Fruit fly (Drosophila melanogaster) whole organism, prepupa: Measurements from ENCODE around the gene mtDNA-helicase.

Source experiments
- Blimp-1 ChIP-seq: fragments of 200-800 bp; sonication (Bioruptor generic); optimal IDR thresholded peaks from 3 replicates; lab custom pipeline; 2017; ENCODE audit warnings: missing biosample characterization, missing genetic modification characterization, mild to moderate bottlenecking, moderate library complexity, missing genetic modification reagents
- CG10631 ChIP-seq: fragments of 200-800 bp; sonication (Bioruptor generic); optimal IDR thresholded peaks from 2 replicates; lab custom pipeline; 2016; ENCODE audit warnings: missing biosample characterization, missing genetic modification characterization
- CG10669 ChIP-seq: fragments of 200-800 bp; sonication (Bioruptor generic); optimal IDR thresholded peaks from 3 replicates; lab custom pipeline; 2018; ENCODE audit warnings: missing biosample characterization, mild to moderate bottlenecking, missing genetic modification characterization, moderate library complexity
- CG11294 ChIP-seq: fragments of 200-800 bp; sonication (Bioruptor generic); IDR thresholded peaks from 2 replicates; pipeline ENCODE4 v1.3.6; 2022; ENCODE audit warnings: missing biosample characterization, missing genetic modification characterization
- CG11762 ChIP-seq: fragments of 200-800 bp; sonication (Bioruptor generic); optimal IDR thresholded peaks from 3 replicates; lab custom pipeline; 2016; ENCODE audit warnings: missing biosample characterization, missing genetic modification characterization; ENCODE audit not compliant: insufficient read depth
- CG11902 ChIP-seq: fragments of 200-800 bp; sonication (Bioruptor generic); optimal IDR thresholded peaks from 3 replicates; lab custom pipeline; 2016; ENCODE audit warnings: missing biosample characterization, missing genetic modification characterization
- CG15336 ChIP-seq: fragments of 200-800 bp; sonication (Bioruptor generic); IDR thresholded peaks from 2 replicates; pipeline ENCODE4 v1.3.6; 2022; ENCODE audit warnings: missing biosample characterization, missing genetic modification characterization
- CG1621 ChIP-seq: fragments of 200-800 bp; sonication (Bioruptor generic); optimal IDR thresholded peaks from 3 replicates; lab custom pipeline; 2018; ENCODE audit warnings: missing biosample characterization, mild to moderate bottlenecking, missing genetic modification characterization
- CG16779 ChIP-seq: fragments of 200-800 bp; sonication (Bioruptor generic); optimal IDR thresholded peaks from 3 replicates; lab custom pipeline; 2017; ENCODE audit warnings: missing biosample characterization, mild to moderate bottlenecking, missing genetic modification characterization
- CG3032 ChIP-seq: fragments of 200-800 bp; optimal IDR thresholded peaks from 2 replicates; lab custom pipeline; 2019; ENCODE audit warnings: missing biosample characterization, mild to moderate bottlenecking, missing genetic modification characterization, moderate library complexity
- CG31627 ChIP-seq: fragments of 200-800 bp; sonication (Bioruptor generic); optimal IDR thresholded peaks from 3 replicates; lab custom pipeline; 2016; ENCODE audit warnings: missing biosample characterization, missing genetic modification characterization
- CG34406 ChIP-seq: fragments of 200-800 bp; sonication (Bioruptor generic); optimal IDR thresholded peaks from 3 replicates; lab custom pipeline; 2016; ENCODE audit warnings: missing biosample characterization, missing genetic modification characterization
- CG6163 ChIP-seq: fragments of 200-800 bp; sonication (Bioruptor generic); IDR thresholded peaks from 3 replicates; pipeline ENCODE4 v1.3.6; 2022; ENCODE audit warnings: missing biosample characterization, missing genetic modification characterization
- CG6276 ChIP-seq: fragments of 200-800 bp; sonication (Bioruptor generic); optimal IDR thresholded peaks from 2 replicates; lab custom pipeline; 2017; ENCODE audit warnings: missing biosample characterization, mild to moderate bottlenecking, missing genetic modification characterization
- CG6792 ChIP-seq: fragments of 200-800 bp; sonication (Bioruptor generic); optimal IDR thresholded peaks from 3 replicates; lab custom pipeline; 2016; ENCODE audit warnings: missing biosample characterization, missing genetic modification characterization
- CG7368 ChIP-seq: fragments of 200-800 bp; sonication (Bioruptor generic); optimal IDR thresholded peaks from 3 replicates; lab custom pipeline; 2016; ENCODE audit warnings: missing biosample characterization, missing genetic modification characterization
- CG8119 ChIP-seq: fragments of 200-800 bp; sonication (Bioruptor generic); IDR thresholded peaks from 3 replicates; pipeline ENCODE4 v1.3.6; 2022; ENCODE audit warnings: missing biosample characterization, missing genetic modification characterization
- CG8319 ChIP-seq: fragments of 200-800 bp; sonication (Bioruptor generic); optimal IDR thresholded peaks from 3 replicates; lab custom pipeline; 2016; ENCODE audit warnings: missing biosample characterization, missing genetic modification characterization
- CG8632 ChIP-seq: fragments of 200-800 bp; sonication (Bioruptor generic); optimal IDR thresholded peaks from 3 replicates; lab custom pipeline; 2016; ENCODE audit warnings: missing biosample characterization, missing genetic modification characterization
- CG9139 ChIP-seq: fragments of 200-800 bp; sonication (Bioruptor generic); optimal IDR thresholded peaks from 3 replicates; lab custom pipeline; 2017; ENCODE audit warnings: missing biosample characterization, mild to moderate bottlenecking, missing genetic modification characterization
- Eip75B ChIP-seq: fragments of 200-800 bp; sonication (Bioruptor generic); optimal IDR thresholded peaks from 3 replicates; lab custom pipeline; 2016; ENCODE audit warnings: missing biosample characterization, missing genetic modification characterization
- Eip78C ChIP-seq: fragments of 200-800 bp; sonication (Bioruptor generic); peaks from one replicate; lab custom pipeline; 2016; ENCODE audit warnings: missing biosample characterization, missing genetic modification characterization
- Eip93F ChIP-seq: fragments of 200-800 bp; sonication (Bioruptor generic); optimal IDR thresholded peaks from 2 replicates; lab custom pipeline; 2016; ENCODE audit warnings: missing biosample characterization, mild to moderate bottlenecking, missing genetic modification characterization
- Ets21C ChIP-seq: fragments of 200-800 bp; sonication (Bioruptor generic); optimal IDR thresholded peaks from 3 replicates; lab custom pipeline; 2016; ENCODE audit warnings: missing biosample characterization, missing genetic modification characterization
- Gug ChIP-seq: fragments of 200-800 bp; sonication (Bioruptor generic); IDR thresholded peaks from 2 replicates; pipeline ENCODE4 v1.3.6; 2022; ENCODE audit warnings: missing biosample characterization, missing genetic modification characterization
- Hr4 ChIP-seq: fragments of 200-800 bp; sonication (Bioruptor generic); optimal IDR thresholded peaks from 3 replicates; lab custom pipeline; 2016; ENCODE audit warnings: missing biosample characterization, missing genetic modification characterization
- Lpt ChIP-seq: fragments of 200-800 bp; sonication (Bioruptor generic); optimal IDR thresholded peaks from 3 replicates; lab custom pipeline; 2016; ENCODE audit warnings: missing biosample characterization, missing genetic modification characterization
- Met ChIP-seq: fragments of 200-800 bp; sonication (Bioruptor generic); optimal IDR thresholded peaks from 3 replicates; lab custom pipeline; 2016; ENCODE audit warnings: missing biosample characterization, missing genetic modification characterization
- OdsH ChIP-seq: fragments of 200-800 bp; sonication (Bioruptor generic); optimal IDR thresholded peaks from 3 replicates; lab custom pipeline; 2016; ENCODE audit warnings: missing biosample characterization, missing genetic modification characterization
- Smox ChIP-seq: fragments of 200-800 bp; sonication (Bioruptor generic); optimal IDR thresholded peaks from 3 replicates; lab custom pipeline; 2016; ENCODE audit warnings: missing biosample characterization, missing genetic modification characterization
- Sox14 ChIP-seq: fragments of 200-800 bp; sonication (Bioruptor generic); optimal IDR thresholded peaks from 3 replicates; lab custom pipeline; 2016; ENCODE audit warnings: missing biosample characterization, missing genetic modification characterization
- Sox15 ChIP-seq: fragments of 200-800 bp; sonication (Bioruptor generic); optimal IDR thresholded peaks from 3 replicates; lab custom pipeline; 2016; ENCODE audit warnings: missing biosample characterization, missing genetic modification characterization
- acj6 ChIP-seq: fragments of 200-800 bp; sonication (Bioruptor generic); optimal IDR thresholded peaks from 3 replicates; lab custom pipeline; 2016; ENCODE audit warnings: missing biosample characterization, missing genetic modification characterization
- dac ChIP-seq: fragments of 200-800 bp; sonication (Bioruptor generic); optimal IDR thresholded peaks from 2 replicates; lab custom pipeline; 2017; ENCODE audit warnings: missing biosample characterization, mild to moderate bottlenecking, missing genetic modification characterization
- eg ChIP-seq: fragments of 200-800 bp; sonication (Bioruptor generic); IDR thresholded peaks from 3 replicates; pipeline ENCODE4 v1.3.6; 2022; ENCODE audit warnings: missing biosample characterization, missing genetic modification characterization
- esn ChIP-seq: fragments of 200-800 bp; sonication (Bioruptor generic); optimal IDR thresholded peaks from 2 replicates; lab custom pipeline; 2016; ENCODE audit warnings: missing biosample characterization, mild to moderate bottlenecking, missing genetic modification characterization, moderate library complexity
- fd59A ChIP-seq: fragments of 200-800 bp; sonication (Bioruptor generic); optimal IDR thresholded peaks from 2 replicates; lab custom pipeline; 2017; ENCODE audit warnings: missing biosample characterization, mild to moderate bottlenecking, missing genetic modification characterization, missing genetic modification reagents
- fkh ChIP-seq: fragments of 200-800 bp; sonication (Bioruptor generic); optimal IDR thresholded peaks from 3 replicates; lab custom pipeline; 2017; ENCODE audit warnings: missing biosample characterization, mild to moderate bottlenecking, missing genetic modification characterization, moderate library complexity
- lz ChIP-seq: fragments of 200-800 bp; sonication (Bioruptor generic); optimal IDR thresholded peaks from 3 replicates; lab custom pipeline; 2016; ENCODE audit warnings: missing biosample characterization, missing genetic modification characterization
- net ChIP-seq: fragments of 200-800 bp; sonication (Bioruptor generic); optimal IDR thresholded peaks from 3 replicates; lab custom pipeline; 2016; ENCODE audit warnings: missing biosample characterization, missing genetic modification characterization
- salr ChIP-seq, 2 experiments: fragments of 200-800 bp; sonication (Bioruptor generic); optimal IDR thresholded peaks; 3 replicates each; lab custom pipeline; 2016 to 2018; ENCODE audit warnings: missing biosample characterization in 2 of 2, missing genetic modification characterization in 2 of 2, mild to moderate bottlenecking in 1 of 2
- svp ChIP-seq: fragments of 200-800 bp; sonication (Bioruptor generic); peaks from one replicate; lab custom pipeline; 2016; ENCODE audit warnings: missing biosample characterization, missing genetic modification characterization
- vri ChIP-seq: fragments of 200-800 bp; sonication (Bioruptor generic); optimal IDR thresholded peaks from 3 replicates; lab custom pipeline; 2016; ENCODE audit warnings: missing biosample characterization, mild to moderate bottlenecking, missing genetic modification characterization

mtDNA-helicase gene

dm6 chr2L:9921401-9921800 is 28.2 kb upstream of the mtDNA-helicase start, which contains the start of gene CG4592 (continued):
- no peak for TF ChIP-seq dac (GFP tag; lab: Kevin White, UChicago)
- TF ChIP-seq esn, result peak; percentile 86
- peak; percentile 83 for TF ChIP-seq CG15336 (GFP tag; lab: Robert Waterston, UW)
- peak; percentile 53 for TF ChIP-seq CG10631 (GFP tag; lab: Kevin White, UChicago)
- TF ChIP-seq OdsH, result no peak
- TF ChIP-seq Eip78C (GFP tag; lab: Kevin White, UChicago), result no peak
- TF ChIP-seq CG34406 (GFP tag; lab: Kevin White, UChicago), result peak; percentile 72
- peak; percentile 72 for TF ChIP-seq Eip93F (GFP tag; lab: Kevin White, UChicago)
- TF ChIP-seq, all 60 proteins: peak for 49

DNA sequence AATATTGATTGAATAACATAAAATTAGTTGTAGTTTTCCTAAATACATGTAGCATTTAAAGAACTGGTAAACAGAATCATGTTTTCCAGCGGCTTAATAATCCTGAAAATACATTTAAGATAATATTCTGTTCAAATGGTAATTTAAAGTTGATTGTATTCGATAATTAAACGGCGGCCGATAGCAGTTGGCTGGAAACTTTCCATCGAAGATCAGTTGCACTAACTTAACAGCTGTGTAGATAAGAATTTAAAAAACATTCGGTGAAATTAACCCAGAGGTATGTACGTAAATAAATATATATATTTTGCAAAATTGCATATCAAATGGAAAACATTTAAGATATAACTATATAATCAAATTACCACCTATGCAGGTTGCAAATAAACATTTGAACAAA is 26.7 kb upstream of the mtDNA-helicase start, which contains the start of gene CG4594:
CG4594 (plus strand) TSS at position 212 of the 400 bp plus-strand sequence.
- TF ChIP-seq Gug (GFP tag; lab: Robert Waterston, UW) (no peak), CG15336 (GFP tag; lab: Robert Waterston, UW) (no peak), svp (GFP tag; lab: Kevin White, UChicago) (peak; percentile 46), Eip78C (GFP tag; lab: Kevin White, UChicago) (no peak), CG31627 (GFP tag; lab: Kevin White, UChicago) (no peak)

DNA sequence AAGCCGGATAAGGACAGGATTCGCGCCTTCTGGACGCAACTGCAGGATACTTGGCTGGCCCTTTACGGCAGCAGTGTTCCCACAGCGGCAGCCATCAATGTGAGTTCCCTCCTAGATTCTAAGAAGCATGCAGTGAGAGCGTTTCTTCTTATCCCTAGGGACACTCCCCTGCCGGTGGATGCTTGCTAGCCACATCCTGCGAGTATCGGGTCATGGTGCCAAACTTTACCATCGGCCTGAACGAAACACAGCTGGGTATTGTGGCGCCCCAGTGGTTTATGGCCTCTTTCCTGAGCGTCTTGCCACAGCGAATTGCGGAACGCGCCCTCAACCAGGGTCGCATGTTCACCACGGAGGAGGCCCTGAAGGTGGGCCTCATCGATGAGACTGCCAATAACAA is 26.0 kb upstream of the mtDNA-helicase start:
- no peak for TF ChIP-seq CG9139
- TF ChIP-seq CG10669, result no peak
- no peak for TF ChIP-seq vri (GFP tag; lab: Kevin White, UChicago)
- TF ChIP-seq Blimp-1 (GFP tag; lab: Kevin White, UChicago), result no peak
- TF ChIP-seq CG6792 (GFP tag; lab: Kevin White, UChicago), result no peak
- TF ChIP-seq CG6163 (GFP tag; lab: Robert Waterston, UW), result no peak
- TF ChIP-seq Gug (GFP tag; lab: Robert Waterston, UW), result no peak
- no peak for TF ChIP-seq CG1621
- no peak for TF ChIP-seq CG7368
- TF ChIP-seq acj6, result no peak
- no peak for TF ChIP-seq salr (GFP tag; optimal IDR thresholded peaks at IDR 0.05; lab: Kevin White, UChicago)
- TF ChIP-seq Eip93F (GFP tag; lab: Kevin White, UChicago), result no peak
- TF ChIP-seq CG8119 (GFP tag; lab: Robert Waterston, UW), result no peak
- no peak for TF ChIP-seq lz (GFP tag; lab: Kevin White, UChicago)
- TF ChIP-seq Sox15 (GFP tag; lab: Kevin White, UChicago), result no peak
- no peak for TF ChIP-seq CG31627 (GFP tag; lab: Kevin White, UChicago)
- TF ChIP-seq CG16779 (tag; lab: Kevin White, UChicago), result no peak

dm6 chr2L:9918020-9918959 is 25.0 kb upstream of the mtDNA-helicase start, which contains the start of the genes CG5885 and CG4598:
CG5885 (minus strand) TSS chr2L:9918330.
CG4598 (plus strand) TSS chr2L:9918618.
- TF ChIP-seq CG11902 (peak; percentile 15), Ets21C (GFP tag; lab: Kevin White, UChicago) (peak; percentile 57), CG8632 (GFP tag; lab: Kevin White, UChicago) (peak; percentile 62), fkh (GFP tag; lab: Kevin White, UChicago) (peak; percentile 45), CG11294 (GFP tag; lab: Robert Waterston, UW) (peak; percentile 29; the same call in 1 of the 2 replicates), Sox14 (GFP tag; lab: Kevin White, UChicago) (peak; percentile 67), CG11762 (GFP tag; lab: Kevin White, UChicago) (peak; percentile 47), Eip75B (peak; percentile 75), CG15336 (GFP tag; lab: Robert Waterston, UW) (no peak; the same call in none of the 2 replicates), CG6792 (GFP tag; lab: Kevin White, UChicago) (peak; percentile 73), Smox (GFP tag; lab: Kevin White, UChicago) (peak; percentile 76), CG8119 (GFP tag; lab: Robert Waterston, UW) (peak; percentile 73), CG34406 (GFP tag; lab: Kevin White, UChicago) (peak; percentile 79), eg (GFP tag; lab: Robert Waterston, UW) (peak; percentile 80), fd59A (GFP tag; lab: Kevin White, UChicago) (peak; percentile 32), salr (GFP tag; optimal IDR thresholded peaks at IDR 0.05; lab: Kevin White, UChicago) (peak in 1 of 2 experiments; percentile 79), CG1621 (peak; percentile 21), CG6276 (GFP tag; lab: Kevin White, UChicago) (peak; percentile 90), CG3032 (tag; lab: Kevin White, UChicago) (peak; percentile 63), Met (GFP tag; lab: Kevin White, UChicago) (peak; percentile 80), CG8319 (GFP tag; lab: Kevin White, UChicago) (peak; percentile 48), Eip93F (GFP tag; lab: Kevin White, UChicago) (peak; percentile 88), Eip78C (GFP tag; lab: Kevin White, UChicago) (peak; percentile 84), net (GFP tag; lab: Kevin White, UChicago) (peak; percentile 87), Lpt (GFP tag; lab: Kevin White, UChicago) (peak; percentile 68), Hr4 (peak; percentile 89), Gug (GFP tag; lab: Robert Waterston, UW) (peak; percentile 46)
